Fruit fly (Drosophila melanogaster): ENCODE data around the gene niki.

The niki gene

DNA sequence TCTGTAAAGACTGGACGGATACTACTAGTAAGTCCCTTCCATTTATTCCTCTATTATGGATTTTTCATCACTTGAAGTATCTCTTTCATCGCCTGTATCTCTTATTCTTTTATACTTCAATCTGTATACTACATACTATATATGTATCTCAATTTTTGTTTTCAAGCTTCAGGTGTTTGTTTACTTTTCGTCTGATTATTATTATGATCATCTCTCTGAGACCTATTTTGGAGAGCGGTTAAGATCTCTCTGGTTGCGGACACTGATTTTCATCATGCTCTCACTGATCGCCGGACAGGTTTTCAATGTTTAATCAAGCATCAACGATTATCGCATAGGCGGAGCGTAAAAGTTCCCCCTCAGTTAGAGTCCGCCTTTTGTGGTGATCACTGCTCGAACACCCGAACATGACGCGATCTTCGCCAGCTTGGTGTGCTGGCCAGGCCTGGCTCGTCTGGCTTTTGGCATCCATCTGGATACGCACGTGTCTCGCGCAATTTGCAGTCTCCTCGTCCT, 37.2 kb upstream of the niki start, which contains the start of gene CG7016:
CG7016 (plus strand) TSS at position 358 of the 516 bp plus-strand sequence.
- TF ChIP-seq cic (GFP tag; optimal IDR thresholded peaks at IDR 0.05) (no peak), CG7101 (tag; optimal IDR thresholded peaks at IDR 0.05) (no peak), CG7045 (GFP tag; optimal IDR thresholded peaks at IDR 0.05) (no peak), cnc (optimal IDR thresholded peaks at IDR 0.05) (no peak), toe (GFP tag; optimal IDR thresholded peaks at IDR 0.05) (no peak), kay (GFP tag; ENCODE audit: borderline replicate concordance) (no peak), Crg-1 (GFP tag; optimal IDR thresholded peaks at IDR 0.05) (no peak)

DNA sequence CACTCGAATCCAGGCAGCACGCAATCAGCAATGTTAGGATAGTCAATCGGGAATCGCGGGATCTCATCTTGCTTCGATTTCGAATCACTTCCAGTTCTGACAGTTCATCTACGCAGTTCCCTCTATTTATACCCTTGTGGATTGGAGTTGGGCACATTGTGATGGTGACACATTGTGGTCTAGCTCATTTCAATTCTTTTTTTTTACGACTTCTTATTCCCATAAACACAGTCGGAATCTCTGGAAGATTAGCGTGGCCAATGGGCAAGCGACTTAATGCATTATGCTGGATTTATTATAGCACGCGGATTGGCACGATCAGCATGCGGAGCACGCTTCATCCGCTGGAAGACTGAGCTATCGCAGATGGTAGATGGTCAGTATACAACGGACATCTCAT, 36.6 kb upstream of the niki start, which contains the start of gene CG13640:
CG13640 (minus strand) TSS at position 101 of the 400 bp plus-strand sequence.
- no peak for TF ChIP-seq bab1 (GFP tag; optimal IDR thresholded peaks at IDR 0.05)
- TF ChIP-seq Mnt (GFP tag; optimal IDR thresholded peaks at IDR 0.05): no peak
- TF ChIP-seq Clk (GFP tag; optimal IDR thresholded peaks at IDR 0.05): no peak

DNA sequence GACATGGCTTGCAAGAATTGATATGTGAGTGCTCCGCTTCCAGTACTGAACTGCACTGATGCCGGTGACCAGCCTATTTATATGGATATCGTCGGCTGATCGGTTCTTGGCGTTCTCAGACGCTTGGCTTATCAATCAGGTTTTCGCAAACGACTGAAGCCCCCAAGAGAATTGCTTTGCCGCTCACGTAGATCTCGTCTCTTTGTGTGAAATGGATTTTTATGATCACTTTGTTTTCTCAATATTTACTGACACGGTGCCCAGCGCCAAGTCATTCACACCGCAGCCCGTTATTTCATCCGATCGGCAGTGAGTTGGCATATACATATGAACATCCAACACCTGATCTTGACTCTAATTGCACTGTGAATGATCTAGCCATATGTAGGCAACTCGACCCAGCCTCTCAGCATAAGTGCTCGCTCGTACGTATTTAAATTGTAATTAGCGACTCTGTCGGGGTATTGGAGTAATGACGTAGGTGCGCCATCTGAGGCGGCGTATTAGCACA, 34.9 kb upstream of the niki start, which contains the start of gene CG13639:
CG13639 (minus strand) TSS at position 51 of the 511 bp plus-strand sequence.
- TF ChIP-seq cnc (optimal IDR thresholded peaks at IDR 0.05) (peak in 1 of 2 experiments; percentile 42), Mnt (GFP tag; optimal IDR thresholded peaks at IDR 0.05) (no peak), cic (GFP tag; optimal IDR thresholded peaks at IDR 0.05) (no peak), ovo (GFP tag; optimal IDR thresholded peaks at IDR 0.05) (peak; percentile 48)

DNA sequence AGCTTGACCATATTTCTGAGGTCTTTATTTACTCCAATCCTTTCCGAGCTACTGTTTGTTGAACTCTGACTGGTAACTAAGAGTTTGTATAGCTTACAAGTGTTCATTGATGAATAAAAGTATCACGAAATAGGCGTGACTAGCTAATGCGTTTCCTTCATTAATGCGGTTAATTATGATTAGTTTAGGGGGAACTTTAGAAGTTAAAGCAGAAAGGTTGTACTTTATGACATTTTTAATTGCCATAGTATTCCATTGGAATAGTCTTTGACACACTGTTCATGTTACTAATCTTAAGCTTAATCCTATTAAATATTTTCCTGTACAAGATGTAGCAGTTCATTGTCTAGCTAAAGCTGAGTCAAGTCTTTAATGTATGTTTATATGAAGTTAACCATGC, 34.3 kb upstream of the niki start, which contains the start of gene ppk22:
ppk22 (minus strand) TSS at position 101 of the 400 bp plus-strand sequence.
- TF ChIP-seq cic (GFP tag; optimal IDR thresholded peaks at IDR 0.05): no peak
- TF ChIP-seq CG14711 (tag; optimal IDR thresholded peaks at IDR 0.05): no peak
- no peak for TF ChIP-seq toe (GFP tag; optimal IDR thresholded peaks at IDR 0.05)
- TF ChIP-seq CG33017 (tag; optimal IDR thresholded peaks at IDR 0.05): no peak
- no peak for TF ChIP-seq CG7045 (GFP tag; optimal IDR thresholded peaks at IDR 0.05)
- TF ChIP-seq Clk (GFP tag; optimal IDR thresholded peaks at IDR 0.05): no peak
- no peak for TF ChIP-seq Mnt (GFP tag; optimal IDR thresholded peaks at IDR 0.05)
- TF ChIP-seq pad (GFP tag; optimal IDR thresholded peaks at IDR 0.05): no peak
- no peak for TF ChIP-seq bab1 (GFP tag; optimal IDR thresholded peaks at IDR 0.05)
- TF ChIP-seq CG7101 (tag; optimal IDR thresholded peaks at IDR 0.05): no peak
- TF ChIP-seq CG1620 (GFP tag; optimal IDR thresholded peaks at IDR 0.05): no peak
- TF ChIP-seq CG5204 (GFP tag; optimal IDR thresholded peaks at IDR 0.05): no peak
- no peak for TF ChIP-seq CG12768 (GFP tag; optimal IDR thresholded peaks at IDR 0.05)
- no peak for TF ChIP-seq kay (GFP tag; ENCODE audit: borderline replicate concordance)
- no peak for TF ChIP-seq ovo (GFP tag; optimal IDR thresholded peaks at IDR 0.05)
- no peak for TF ChIP-seq Hr96 (GFP tag; optimal IDR thresholded peaks at IDR 0.05)
- TF ChIP-seq tj (GFP tag; optimal IDR thresholded peaks at IDR 0.05): no peak
- no peak for TF ChIP-seq Crg-1 (GFP tag; optimal IDR thresholded peaks at IDR 0.05)
- no peak for TF ChIP-seq cnc (optimal IDR thresholded peaks at IDR 0.05)

DNA sequence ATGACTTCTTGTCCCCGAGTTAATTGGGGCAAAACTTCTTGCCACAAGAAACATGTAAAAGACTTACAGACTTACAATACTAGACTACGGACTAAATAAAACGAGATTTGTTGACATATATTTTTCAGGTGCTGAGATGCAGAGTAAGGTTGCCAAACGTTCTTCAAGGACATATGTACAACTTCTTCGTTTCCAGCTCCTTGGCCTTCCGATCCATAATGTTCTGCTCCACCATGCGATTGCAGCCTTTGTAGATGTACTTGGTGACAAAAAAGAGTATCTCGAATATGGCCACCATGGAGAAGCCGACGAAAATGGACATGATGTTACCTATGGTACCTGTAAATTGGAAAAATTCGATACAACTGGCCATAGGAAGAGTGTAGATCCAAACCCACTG, 32.0 kb upstream of the niki start, which contains the start of gene CAH4:
CAH4 (minus strand) TSS at position 101 of the 400 bp plus-strand sequence.
- TF ChIP-seq tj (GFP tag; optimal IDR thresholded peaks at IDR 0.05) (no peak), Hr96 (GFP tag; optimal IDR thresholded peaks at IDR 0.05) (no peak), CG7101 (tag; optimal IDR thresholded peaks at IDR 0.05) (no peak), pad (GFP tag; optimal IDR thresholded peaks at IDR 0.05) (no peak), kay (GFP tag; ENCODE audit: borderline replicate concordance) (no peak), CG14711 (tag; optimal IDR thresholded peaks at IDR 0.05) (no peak), CG11617 (GFP tag; optimal IDR thresholded peaks at IDR 0.05) (no peak)

DNA sequence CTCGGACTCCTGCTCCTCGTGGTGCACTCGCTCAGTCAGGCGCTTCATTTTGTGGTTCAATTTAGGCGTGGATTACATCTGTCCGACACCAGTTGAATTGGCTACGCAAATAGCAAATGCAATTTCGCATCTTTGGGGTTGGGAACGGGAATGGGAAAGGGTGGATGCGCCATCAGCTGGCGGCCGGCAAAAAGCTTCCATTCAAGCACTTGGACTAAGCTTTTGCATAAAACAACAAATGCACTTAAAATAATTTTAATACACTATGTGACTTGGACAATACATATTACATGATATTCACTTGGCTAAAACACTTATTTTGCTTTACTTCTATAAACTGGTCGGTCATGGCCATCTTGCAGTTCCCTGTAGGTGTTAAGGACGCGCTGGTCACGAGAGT, 30.7 kb upstream of the niki start, which contains the start of gene HDAC11:
HDAC11 (minus strand) TSS at position 101 of the 400 bp plus-strand sequence.
- no peak for TF ChIP-seq Hr96 (GFP tag; optimal IDR thresholded peaks at IDR 0.05)
- no peak for TF ChIP-seq kay (GFP tag; ENCODE audit: borderline replicate concordance)
- TF ChIP-seq Clk (GFP tag; optimal IDR thresholded peaks at IDR 0.05): no peak
- TF ChIP-seq pad (GFP tag; optimal IDR thresholded peaks at IDR 0.05): no peak
- no peak for TF ChIP-seq CG14711 (tag; optimal IDR thresholded peaks at IDR 0.05)
- no peak for TF ChIP-seq CG5204 (GFP tag; optimal IDR thresholded peaks at IDR 0.05)
- TF ChIP-seq ovo (GFP tag; optimal IDR thresholded peaks at IDR 0.05): no peak
- no peak for TF ChIP-seq toe (GFP tag; optimal IDR thresholded peaks at IDR 0.05)
- no peak for TF ChIP-seq bab1 (GFP tag; optimal IDR thresholded peaks at IDR 0.05)
- TF ChIP-seq CG11617 (GFP tag; optimal IDR thresholded peaks at IDR 0.05): no peak
- no peak for TF ChIP-seq CG7045 (GFP tag; optimal IDR thresholded peaks at IDR 0.05)

DNA sequence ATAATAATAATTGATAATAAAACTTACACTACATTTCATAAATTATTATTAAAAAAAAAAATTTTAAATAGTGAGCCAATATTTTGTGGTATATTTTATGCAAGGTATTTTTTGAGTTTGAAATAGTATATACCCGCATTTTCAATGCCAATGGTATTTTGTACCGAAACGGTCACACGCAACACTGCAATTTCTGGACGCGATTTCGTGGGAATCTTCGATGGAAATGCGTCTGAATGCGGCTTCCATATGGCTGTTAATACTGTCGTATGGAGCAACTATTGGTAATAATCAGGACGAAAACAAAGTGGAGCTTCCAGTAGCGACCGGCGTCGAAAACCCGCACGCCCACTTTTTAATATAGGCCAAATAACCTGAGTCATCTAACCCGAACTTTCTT, 26.0 kb upstream of the niki start, which contains the start of gene Nct:
Nct (plus strand) TSS at position 173 of the 400 bp plus-strand sequence.
- no peak for TF ChIP-seq CG7045 (GFP tag; optimal IDR thresholded peaks at IDR 0.05)
- no peak for TF ChIP-seq Mnt (GFP tag; optimal IDR thresholded peaks at IDR 0.05)
- TF ChIP-seq CG7101 (tag; optimal IDR thresholded peaks at IDR 0.05): no peak
- TF ChIP-seq pad (GFP tag; optimal IDR thresholded peaks at IDR 0.05): no peak
- TF ChIP-seq cnc (optimal IDR thresholded peaks at IDR 0.05): peak in 1 of 2 experiments; percentile 28

All from whole organism, adult.